Worm (Caenorhabditis elegans): ENCODE measurements around the gene C56G2.15.
A peak's percentile ranks its signal among the peaks of the same experiment; 100 is the strongest.

C56G2.15 gene

DNA sequence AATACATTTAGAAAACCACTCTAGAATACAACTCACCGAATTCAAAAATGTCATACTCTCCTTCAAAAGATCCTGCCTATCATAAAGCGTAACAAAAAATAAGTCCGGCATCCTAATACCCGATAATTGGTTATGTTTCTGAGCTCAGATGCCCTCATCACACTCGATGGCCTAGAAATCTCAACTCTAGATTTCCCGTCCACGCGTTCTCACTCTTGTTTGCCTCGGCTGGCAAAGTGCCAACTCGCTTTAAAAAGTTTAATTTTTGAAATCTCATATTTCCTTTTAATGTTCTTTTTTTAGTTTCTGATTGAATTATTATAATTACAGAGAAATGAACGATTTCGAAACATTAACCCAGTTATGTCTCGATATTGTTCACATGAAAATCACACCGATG lies at the start of gene C56G2.15, which contains the start of gene thoc-2:
C56G2.15 (minus strand) TSS at position 188 of the 400 bp plus-strand sequence.
thoc-2 (plus strand) TSS at position 331 of the 400 bp plus-strand sequence.
- TF ChIP-seq unc-55 (GFP tag; optimal IDR thresholded peaks at IDR 0.05) (peak; percentile 24), lsy-2 (tag; optimal IDR thresholded peaks at IDR 0.05) (peak in 1 of 2 experiments; percentile 63), elt-1 (tag; optimal IDR thresholded peaks at IDR 0.05) (no peak), elt-3 (tag; optimal IDR thresholded peaks at IDR 0.05) (no peak), ztf-1 (GFP tag; conservative IDR thresholded peaks at IDR 0.05) (no peak), F13H6.1 (tag; optimal IDR thresholded peaks at IDR 0.05) (no peak), aly-2 (tag; optimal IDR thresholded peaks at IDR 0.05) (no peak), nhr-77 (tag; optimal IDR thresholded peaks at IDR 0.05) (no peak), lin-39 (tag; optimal IDR thresholded peaks at IDR 0.05) (no peak), lin-13 (GFP tag; optimal IDR thresholded peaks at IDR 0.05) (no peak), mab-5 (tag; optimal IDR thresholded peaks at IDR 0.05) (no peak), nhr-23 (tag; optimal IDR thresholded peaks at IDR 0.05) (no peak), unc-39 (tag; optimal IDR thresholded peaks at IDR 0.05) (no peak), egl-27 (tag; optimal IDR thresholded peaks at IDR 0.05) (no peak), crh-2 (tag; optimal IDR thresholded peaks at IDR 0.05) (no peak), nhr-6 (tag; optimal IDR thresholded peaks at IDR 0.05) (no peak), nhr-237 (tag; optimal IDR thresholded peaks at IDR 0.05) (no peak), zag-1 (tag; optimal IDR thresholded peaks at IDR 0.05) (no peak), sem-4 (tag; optimal IDR thresholded peaks at IDR 0.05) (no peak), lin-11 (tag; optimal IDR thresholded peaks at IDR 0.05) (no peak), snpc-4 (tag; optimal IDR thresholded peaks at IDR 0.05) (no peak), sma-3 (GFP tag; optimal IDR thresholded peaks at IDR 0.05) (no peak), R02D3.7 (tag; optimal IDR thresholded peaks at IDR 0.05) (no peak), nhr-129 (tag; optimal IDR thresholded peaks at IDR 0.05) (peak; percentile 45), nhr-11 (tag; optimal IDR thresholded peaks at IDR 0.05) (no peak), C34F6.9 (tag; optimal IDR thresholded peaks at IDR 0.05) (no peak), nhr-25 (tag; optimal IDR thresholded peaks at IDR 0.05) (peak; percentile 4), mdl-1 (tag; optimal IDR thresholded peaks at IDR 0.05) (no peak), fos-1 (tag; optimal IDR thresholded peaks at IDR 0.05) (no peak), sma-9 (GFP tag; optimal IDR thresholded peaks at IDR 0.05) (no peak), sma-9 (tag; optimal IDR thresholded peaks at IDR 0.05) (no peak), ama-1 (optimal IDR thresholded peaks at IDR 0.05) (no peak), unc-62 (GFP tag; optimal IDR thresholded peaks at IDR 0.05) (no peak), alr-1 (tag; optimal IDR thresholded peaks at IDR 0.05) (no peak), nhr-12 (tag; optimal IDR thresholded peaks at IDR 0.05) (no peak), blmp-1 (tag; optimal IDR thresholded peaks at IDR 0.05; ENCODE audit: insufficient read depth) (no peak), Y55F3AM.14 (GFP tag; optimal IDR thresholded peaks at IDR 0.05) (no peak)

DNA sequence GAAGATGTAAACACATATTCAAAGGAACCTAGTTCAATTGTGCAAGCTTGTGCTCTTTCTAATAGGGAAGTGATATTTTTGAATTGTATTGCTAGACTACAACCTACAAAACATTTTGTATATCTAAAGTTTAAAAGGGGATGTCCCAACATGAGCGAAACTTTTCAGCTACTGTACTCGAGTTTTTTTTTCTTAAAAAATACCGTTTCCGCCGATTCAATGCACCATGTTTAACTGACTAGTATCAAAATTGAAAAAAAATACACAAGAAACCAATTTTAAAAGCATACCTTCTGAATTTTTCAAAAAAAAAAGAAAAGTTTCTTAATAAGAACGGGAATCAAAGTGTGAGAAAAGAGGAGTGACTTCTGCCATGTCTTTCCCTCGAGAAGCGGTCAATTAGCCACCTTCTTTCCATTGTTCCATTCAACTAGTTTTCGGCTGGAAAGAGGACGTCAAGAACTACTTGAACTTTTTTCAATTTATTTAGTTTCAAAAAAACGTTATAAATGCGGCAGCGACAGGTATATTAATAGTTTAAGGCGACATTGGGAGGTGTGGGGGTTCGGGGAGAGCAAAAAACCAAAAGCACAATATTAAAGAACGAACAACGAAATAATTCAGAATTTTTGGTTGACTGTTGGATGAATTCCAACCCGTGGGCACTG lies 47.7 kb upstream of the C56G2.15 start, which contains the start of gene nas-4:
nas-4 (minus strand) TSS at position 351 of the 668 bp plus-strand sequence.
- peak; percentile 14 for TF ChIP-seq nhr-6 (tag; optimal IDR thresholded peaks at IDR 0.05)
- peak; percentile 69 for TF ChIP-seq ztf-4 (tag; optimal IDR thresholded peaks at IDR 0.05)
- no peak for TF ChIP-seq ceh-82 (tag; optimal IDR thresholded peaks at IDR 0.05)
- TF ChIP-seq nhr-21 (tag; optimal IDR thresholded peaks at IDR 0.05) = peak; percentile 17
- TF ChIP-seq fos-1 (tag; optimal IDR thresholded peaks at IDR 0.05) = no peak
- peak; percentile 46 for TF ChIP-seq sma-3 (GFP tag; optimal IDR thresholded peaks at IDR 0.05)
- no peak for TF ChIP-seq elt-3 (tag; optimal IDR thresholded peaks at IDR 0.05)
- no peak for TF ChIP-seq nhr-11 (tag; optimal IDR thresholded peaks at IDR 0.05)
- TF ChIP-seq crh-2 (tag; optimal IDR thresholded peaks at IDR 0.05) = peak; percentile 36
- peak; percentile 42 for TF ChIP-seq lin-13 (GFP tag; optimal IDR thresholded peaks at IDR 0.05)
- TF ChIP-seq C34F6.9 (tag; optimal IDR thresholded peaks at IDR 0.05) = no peak
- no peak for TF ChIP-seq F13H6.1 (tag; optimal IDR thresholded peaks at IDR 0.05)
- TF ChIP-seq Y55F3AM.14 (GFP tag; optimal IDR thresholded peaks at IDR 0.05) = peak; percentile 35
- TF ChIP-seq nhr-10 (tag; optimal IDR thresholded peaks at IDR 0.05) = no peak
- TF ChIP-seq nhr-25 (tag; optimal IDR thresholded peaks at IDR 0.05) = peak; percentile 27
- no peak for TF ChIP-seq nhr-129 (tag; optimal IDR thresholded peaks at IDR 0.05)
- TF ChIP-seq lsy-2 (tag; optimal IDR thresholded peaks at IDR 0.05) = peak in 1 of 2 experiments; percentile 9
- TF ChIP-seq ztf-1 (GFP tag; conservative IDR thresholded peaks at IDR 0.05) = no peak
- TF ChIP-seq ztf-11 (tag; optimal IDR thresholded peaks at IDR 0.05) = no peak
- TF ChIP-seq blmp-1 (tag; optimal IDR thresholded peaks at IDR 0.05; ENCODE audit: insufficient read depth) = peak; percentile 3
- no peak for TF ChIP-seq unc-62 (GFP tag; optimal IDR thresholded peaks at IDR 0.05)
- TF ChIP-seq unc-55 (GFP tag; optimal IDR thresholded peaks at IDR 0.05) = peak; percentile 7
- peak; percentile 69 for TF ChIP-seq ama-1 (optimal IDR thresholded peaks at IDR 0.05)
- no peak for TF ChIP-seq elt-1 (tag; optimal IDR thresholded peaks at IDR 0.05)
- TF ChIP-seq nhr-12 (tag; optimal IDR thresholded peaks at IDR 0.05) = no peak
- no peak for TF ChIP-seq aly-2 (tag; optimal IDR thresholded peaks at IDR 0.05)
